Worm (Caenorhabditis elegans): ENCODE measurements around the gene C03E10.3.

C03E10.3 gene

DNA sequence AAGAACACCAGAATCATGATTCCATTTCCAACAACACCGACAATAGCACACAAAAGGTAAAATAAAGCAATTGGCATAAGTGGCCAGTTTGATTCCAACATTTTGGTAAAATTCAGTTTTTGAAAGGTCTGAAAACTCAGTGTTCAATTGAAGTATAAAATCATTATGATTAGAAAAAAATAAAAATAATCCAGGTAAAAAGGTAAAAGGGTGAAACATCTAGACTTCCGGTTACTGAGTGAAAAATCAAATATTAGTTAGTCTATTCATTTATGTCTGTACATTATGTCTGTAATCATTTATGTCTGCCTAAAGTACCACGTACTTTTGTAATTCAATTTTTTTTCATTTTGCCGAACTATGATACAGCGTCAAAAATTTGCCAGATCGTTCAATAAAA is 31.2 kb upstream of the C03E10.3 start, which contains the start of gene srsx-31:
srsx-31 (minus strand) TSS at position 101 of the 400 bp plus-strand sequence.
- no peak for TF ChIP-seq lsy-2 (tag; optimal IDR thresholded peaks at IDR 0.05)
- no peak for TF ChIP-seq lin-35 (GFP tag; optimal IDR thresholded peaks at IDR 0.05)
- no peak for TF ChIP-seq snpc-4 (tag; optimal IDR thresholded peaks at IDR 0.05)
- no peak for TF ChIP-seq C16A3.4 (tag; optimal IDR thresholded peaks at IDR 0.05)
- TF ChIP-seq mef-2 (tag; optimal IDR thresholded peaks at IDR 0.05), result no peak
- no peak for TF ChIP-seq vab-15 (tag; optimal IDR thresholded peaks at IDR 0.05)
- TF ChIP-seq lir-3 (tag; optimal IDR thresholded peaks at IDR 0.05; ENCODE audit: poor library complexity), result no peak
- no peak for TF ChIP-seq aha-1 (tag; optimal IDR thresholded peaks at IDR 0.05)
- TF ChIP-seq elt-2 (tag; optimal IDR thresholded peaks at IDR 0.05), result no peak
- TF ChIP-seq unc-30 (tag; optimal IDR thresholded peaks at IDR 0.05), result no peak
- TF ChIP-seq pqm-1 (tag; optimal IDR thresholded peaks at IDR 0.05), result no peak
- TF ChIP-seq ceh-90 (tag; optimal IDR thresholded peaks at IDR 0.05), result no peak
- TF ChIP-seq pax-3 (tag; optimal IDR thresholded peaks at IDR 0.05), result no peak

DNA sequence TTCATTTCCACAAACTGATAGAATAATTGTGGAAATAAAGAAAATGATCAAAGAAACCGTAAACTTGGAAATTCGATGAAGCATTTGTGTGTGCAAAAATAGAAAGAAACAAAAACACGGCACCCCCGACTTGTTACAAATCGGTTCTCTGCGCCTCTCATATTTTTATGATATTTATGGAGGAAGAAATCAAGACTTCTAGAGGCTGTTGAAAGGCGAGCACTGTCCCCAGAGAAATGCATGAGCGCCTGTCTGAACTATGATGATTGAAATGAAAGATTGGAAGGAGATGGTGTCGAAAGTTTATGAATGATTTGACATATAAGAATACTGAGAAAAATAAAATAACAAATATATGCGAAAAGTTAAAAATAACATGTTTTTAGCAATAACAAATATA is 27.3 kb upstream of the C03E10.3 start, which contains the start of gene lgc-36:
lgc-36 (minus strand) TSS at position 101 of the 400 bp plus-strand sequence.
- TF ChIP-seq blmp-1 (tag; optimal IDR thresholded peaks at IDR 0.05), result no peak
- no peak for TF ChIP-seq sup-37 (GFP tag; optimal IDR thresholded peaks at IDR 0.05)
- TF ChIP-seq zip-4 (GFP tag; optimal IDR thresholded peaks at IDR 0.05), result no peak

DNA sequence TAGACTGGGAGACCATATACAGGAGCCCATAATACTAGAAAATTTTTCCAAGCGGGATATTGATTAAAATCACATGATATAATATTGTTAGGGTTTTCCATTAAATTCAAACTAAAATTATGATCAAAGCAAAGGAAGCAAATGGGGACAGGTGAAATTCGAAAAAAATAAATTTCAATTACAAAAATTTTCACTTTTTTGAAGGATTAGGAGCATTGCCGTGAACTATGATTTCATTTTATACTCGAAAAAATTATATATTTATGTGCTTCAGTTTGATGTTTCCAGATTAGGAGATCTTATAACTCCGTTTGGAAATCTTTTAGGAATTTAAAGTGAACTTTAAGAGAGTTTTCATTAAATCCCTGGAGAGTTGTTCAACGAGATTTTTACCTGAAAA is 25.6 kb upstream of the C03E10.3 start, which contains the start of gene F07B10.7:
F07B10.7 (minus strand) TSS at position 101 of the 400 bp plus-strand sequence.
- TF ChIP-seq nhr-47 (tag; optimal IDR thresholded peaks at IDR 0.05) (no peak), nhr-19 (GFP tag; conservative IDR thresholded peaks at IDR 0.05) (no peak), ztf-4 (tag; optimal IDR thresholded peaks at IDR 0.05) (no peak), nhr-12 (tag; optimal IDR thresholded peaks at IDR 0.05) (no peak), hlh-17 (GFP tag; optimal IDR thresholded peaks at IDR 0.05; ENCODE audit: borderline replicate concordance) (no peak), snu-23 (GFP tag; optimal IDR thresholded peaks at IDR 0.05) (no peak), sup-37 (GFP tag; optimal IDR thresholded peaks at IDR 0.05) (no peak), irx-1 (tag; optimal IDR thresholded peaks at IDR 0.05) (no peak), lin-35 (GFP tag; optimal IDR thresholded peaks at IDR 0.05) (no peak), mab-9 (GFP tag; IDR thresholded peaks at IDR 0.05) (no peak), efl-3 (GFP tag; optimal IDR thresholded peaks at IDR 0.05) (no peak), egl-13 (tag; optimal IDR thresholded peaks at IDR 0.05) (no peak), C34B4.2 (tag; optimal IDR thresholded peaks at IDR 0.05) (no peak), blmp-1 (tag; optimal IDR thresholded peaks at IDR 0.05) (no peak), alr-1 (tag; optimal IDR thresholded peaks at IDR 0.05; ENCODE audit: borderline replicate concordance) (no peak), lin-14 (GFP tag; optimal IDR thresholded peaks at IDR 0.05) (no peak), ces-1 (GFP tag; optimal IDR thresholded peaks at IDR 0.05) (no peak), tbx-2 (tag; optimal IDR thresholded peaks at IDR 0.05) (no peak), fkh-10 (GFP tag; optimal IDR thresholded peaks at IDR 0.05) (no peak)

DNA sequence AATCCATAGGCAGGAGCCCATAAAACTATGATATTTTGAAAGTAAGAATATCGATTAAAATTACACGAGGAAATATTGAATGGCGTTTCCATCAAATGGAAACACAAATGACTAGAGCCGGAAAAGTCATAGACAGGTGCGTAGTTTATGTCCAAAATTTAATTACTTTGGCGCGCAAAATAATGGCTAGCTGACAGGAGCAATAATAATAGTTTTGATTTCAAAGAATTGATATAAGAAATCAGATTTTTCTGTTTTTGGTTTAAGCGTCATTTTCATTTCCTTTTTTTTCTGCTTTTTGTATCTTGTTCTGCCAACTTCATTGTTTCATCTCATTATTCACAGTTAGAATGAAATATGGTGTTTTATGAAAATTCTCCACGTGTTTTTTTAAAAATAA is 23.2 kb upstream of the C03E10.3 start, which contains the start of gene F07B10.4:
F07B10.4 (minus strand) TSS at position 101 of the 400 bp plus-strand sequence.
- TF ChIP-seq nhr-77 (tag; optimal IDR thresholded peaks at IDR 0.05) (no peak), fkh-8 (tag; optimal IDR thresholded peaks at IDR 0.05) (peak; percentile 11), ceh-82 (tag; optimal IDR thresholded peaks at IDR 0.05) (no peak)

DNA sequence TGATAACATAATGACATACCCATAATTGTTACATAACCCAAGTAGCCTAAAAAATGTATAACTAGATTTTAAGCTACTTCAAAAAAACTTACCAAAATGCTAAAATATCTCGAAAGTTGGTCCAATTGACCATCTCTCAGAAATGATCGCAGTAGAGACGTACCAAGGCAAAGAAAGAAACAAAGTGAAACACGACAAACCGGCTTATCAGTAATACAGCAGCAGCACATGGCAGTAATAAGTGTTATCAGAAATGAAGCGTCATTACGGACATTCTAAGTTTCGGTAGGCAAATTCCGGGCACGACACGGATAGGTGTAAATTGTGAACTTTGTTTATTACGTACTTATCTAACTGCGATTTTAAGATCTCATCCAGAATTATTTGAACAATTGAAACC is 20.7 kb upstream of the C03E10.3 start, which contains the start of gene cln-3.1:
cln-3.1 (minus strand) TSS at position 171 of the 400 bp plus-strand sequence.
- TF ChIP-seq elt-2 (tag; optimal IDR thresholded peaks at IDR 0.05) (peak; percentile 56), nhr-11 (tag; optimal IDR thresholded peaks at IDR 0.05) (no peak)
